Fruit fly (Drosophila melanogaster) whole organism, embryonic: ENCODE data around the gene CG15725.

Experiments
- B-H1 ChIP-seq: fragments of 200-800 bp; sonication (Bioruptor generic); IDR thresholded peaks from 3 replicates; pipeline ENCODE4 v1.3.6; 2022; ENCODE audit warnings: missing biosample characterization, missing genetic modification characterization
- CG12155 ChIP-seq: fragments of 200-800 bp; sonication (Bioruptor generic); optimal IDR thresholded peaks from 3 replicates; lab custom pipeline; 2016; ENCODE audit warnings: missing biosample characterization, missing genetic modification characterization
- CG12299 ChIP-seq: fragments of 200-800 bp; sonication (Bioruptor generic); optimal IDR thresholded peaks from 2 replicates; lab custom pipeline; 2018; ENCODE audit warnings: missing biosample characterization, mild to moderate bottlenecking, missing genetic modification characterization
- CG14441 ChIP-seq: fragments of 200-800 bp; sonication (Bioruptor generic); IDR thresholded peaks from 2 replicates; pipeline ENCODE4 v1.3.6; 2022; ENCODE audit warnings: missing biosample characterization, missing genetic modification characterization
- CG1602 ChIP-seq: fragments of 200-800 bp; sonication (Bioruptor generic); optimal IDR thresholded peaks from 3 replicates; lab custom pipeline; 2016; ENCODE audit warnings: missing biosample characterization, missing genetic modification characterization
- CG1832 ChIP-seq: fragments of 200-800 bp; sonication (Bioruptor generic); optimal IDR thresholded peaks from 2 replicates; lab custom pipeline; 2017; ENCODE audit warnings: missing biosample characterization, mild to moderate bottlenecking, missing genetic modification characterization, inconsistent platforms
- CG2678 ChIP-seq: fragments of 200-800 bp; sonication (Bioruptor generic); optimal IDR thresholded peaks from 3 replicates; lab custom pipeline; 2019; ENCODE audit warnings: missing biosample characterization, mild to moderate bottlenecking, missing genetic modification characterization, moderate library complexity
- CG30403 ChIP-seq: fragments of 200-800 bp; sonication (Bioruptor generic); optimal IDR thresholded peaks from 3 replicates; lab custom pipeline; 2016; ENCODE audit warnings: missing biosample characterization, missing genetic modification characterization
- CG30431 ChIP-seq: fragments of 200-800 bp; sonication (Bioruptor generic); optimal IDR thresholded peaks from 2 replicates; lab custom pipeline; 2017; ENCODE audit warnings: missing biosample characterization, missing genetic modification characterization
- CG31365 ChIP-seq: fragments of 200-800 bp; sonication (Bioruptor generic); optimal IDR thresholded peaks from 2 replicates; lab custom pipeline; 2018; ENCODE audit warnings: missing biosample characterization, mild to moderate bottlenecking, missing genetic modification characterization
- CG4360 ChIP-seq: fragments of 200-800 bp; sonication (Bioruptor generic); IDR thresholded peaks from 2 replicates; pipeline ENCODE4 v1.3.6; 2022; ENCODE audit warnings: missing biosample characterization, missing genetic modification characterization
- CG43689 ChIP-seq: fragments of 200-800 bp; sonication (Bioruptor generic); IDR thresholded peaks from 2 replicates; pipeline ENCODE4 v1.3.6; 2022; ENCODE audit warnings: missing biosample characterization, missing genetic modification characterization
- CG4424 ChIP-seq: fragments of 200-800 bp; sonication (Bioruptor generic); optimal IDR thresholded peaks from 3 replicates; lab custom pipeline; 2016; ENCODE audit warnings: missing biosample characterization, missing genetic modification characterization
- CG4617 ChIP-seq: fragments of 200-800 bp; sonication (Bioruptor generic); optimal IDR thresholded peaks from 3 replicates; lab custom pipeline; 2016; ENCODE audit warnings: missing biosample characterization, missing genetic modification characterization, borderline replicate concordance
- CG6765 ChIP-seq: fragments of 200-800 bp; sonication (Bioruptor generic); optimal IDR thresholded peaks from 3 replicates; lab custom pipeline; 2017; ENCODE audit warnings: missing biosample characterization, mild to moderate bottlenecking, missing genetic modification characterization
- CG7271 ChIP-seq: fragments of 200-800 bp; sonication (Bioruptor generic); optimal IDR thresholded peaks from 2 replicates; lab custom pipeline; 2018; ENCODE audit warnings: missing biosample characterization, mild to moderate bottlenecking, missing genetic modification characterization, moderate library complexity
- CG7987 ChIP-seq: fragments of 200-800 bp; sonication (Bioruptor generic); optimal IDR thresholded peaks from 2 replicates; lab custom pipeline; 2018; ENCODE audit warnings: missing biosample characterization, mild to moderate bottlenecking, missing genetic modification characterization, moderate library complexity
- CoRest ChIP-seq: fragments of 200-800 bp; sonication (Bioruptor generic); optimal IDR thresholded peaks from 3 replicates; lab custom pipeline; 2018; ENCODE audit warnings: missing biosample characterization, mild to moderate bottlenecking, missing genetic modification characterization, moderate library complexity
- D19A ChIP-seq: fragments of 200-800 bp; optimal IDR thresholded peaks from 3 replicates; lab custom pipeline; 2019; ENCODE audit warnings: missing biosample characterization, mild to moderate bottlenecking, missing genetic modification characterization, moderate library complexity
- Dfd ChIP-seq, 2 experiments: fragments of >200 bp; optimal IDR thresholded peaks; 2 replicates each; lab custom pipeline; 2017; ENCODE audit warnings: missing biosample characterization in 2 of 2, missing genetic modification characterization in 2 of 2
- Dip3 ChIP-seq: fragments of 200-800 bp; sonication (Bioruptor generic); optimal IDR thresholded peaks from 3 replicates; lab custom pipeline; 2016; ENCODE audit warnings: missing biosample characterization, missing genetic modification characterization
- Doc3 ChIP-seq: fragments of 200-800 bp; sonication (Bioruptor generic); IDR thresholded peaks from 3 replicates; pipeline ENCODE4 v1.3.6; 2022; ENCODE audit warnings: missing biosample characterization, missing genetic modification characterization; ENCODE audit not compliant: partially characterized antibody
- Neu2 ChIP-seq: fragments of 200-800 bp; sonication (Bioruptor generic); optimal IDR thresholded peaks from 3 replicates; lab custom pipeline; 2016; ENCODE audit warnings: missing biosample characterization, missing genetic modification characterization, borderline replicate concordance
- PHDP ChIP-seq: fragments of 200-800 bp; sonication (Bioruptor generic); optimal IDR thresholded peaks from 3 replicates; lab custom pipeline; 2018; ENCODE audit warnings: missing biosample characterization, mild to moderate bottlenecking, missing genetic modification characterization, moderate library complexity
- Spps ChIP-seq: fragments of 200-800 bp; sonication (Bioruptor generic); optimal IDR thresholded peaks from 2 replicates; lab custom pipeline; 2018; ENCODE audit warnings: missing biosample characterization, mild to moderate bottlenecking, missing genetic modification characterization
- ac ChIP-seq: fragments of 200-800 bp; sonication (Bioruptor generic); optimal IDR thresholded peaks from 3 replicates; lab custom pipeline; 2017; ENCODE audit warnings: missing biosample characterization, mild to moderate bottlenecking, missing genetic modification characterization
- ap ChIP-seq: fragments of 200-800 bp; sonication (Bioruptor generic); IDR thresholded peaks from 2 replicates; pipeline ENCODE4 v1.3.6; 2022; ENCODE audit warnings: missing biosample characterization, missing genetic modification characterization
- caup ChIP-seq: fragments of 200-800 bp; sonication (Bioruptor generic); optimal IDR thresholded peaks from 3 replicates; lab custom pipeline; 2017; ENCODE audit warnings: missing biosample characterization, mild to moderate bottlenecking, missing genetic modification characterization, moderate library complexity; ENCODE audit not compliant: severe bottlenecking
- dan ChIP-seq: fragments of 200-800 bp; sonication (Bioruptor generic); IDR thresholded peaks from 2 replicates; pipeline ENCODE4 v1.3.6; 2022; ENCODE audit warnings: missing biosample characterization, missing genetic modification characterization
- dmrt11E ChIP-seq: fragments of 200-800 bp; sonication (Bioruptor generic); optimal IDR thresholded peaks from 3 replicates; lab custom pipeline; 2018; ENCODE audit warnings: missing biosample characterization, mild to moderate bottlenecking, missing genetic modification characterization, moderate library complexity
- en ChIP-seq: fragments of 200-800 bp; sonication (Bioruptor generic); optimal IDR thresholded peaks from 2 replicates; lab custom pipeline; 2016; ENCODE audit warnings: missing biosample characterization, missing genetic modification characterization
- exex ChIP-seq: fragments of 200-800 bp; sonication (Bioruptor generic); optimal IDR thresholded peaks from 4 replicates; lab custom pipeline; 2018; ENCODE audit warnings: missing biosample characterization, mild to moderate bottlenecking, missing genetic modification characterization, moderate library complexity
- gce ChIP-seq: fragments of 200-800 bp; sonication (Bioruptor generic); IDR thresholded peaks from 3 replicates; pipeline ENCODE4 v1.3.6; 2022; ENCODE audit warnings: missing biosample characterization, missing genetic modification characterization
- grau ChIP-seq: fragments of 200-800 bp; optimal IDR thresholded peaks from 3 replicates; lab custom pipeline; 2019; ENCODE audit warnings: missing biosample characterization, mild to moderate bottlenecking, missing genetic modification characterization, moderate library complexity
- kay ChIP-seq: fragments of 200-800 bp; sonication (Bioruptor generic); optimal IDR thresholded peaks from 2 replicates; lab custom pipeline; 2016; ENCODE audit warnings: missing biosample characterization, missing genetic modification characterization
- klu ChIP-seq: fragments of 200-800 bp; sonication (Bioruptor generic); IDR thresholded peaks from 2 replicates; pipeline ENCODE4 v1.3.6; 2022; ENCODE audit warnings: missing biosample characterization, missing genetic modification characterization
- lmd ChIP-seq: fragments of 200-800 bp; sonication (Bioruptor generic); IDR thresholded peaks from 2 replicates; pipeline ENCODE4 v1.3.6; 2022; ENCODE audit warnings: missing biosample characterization, missing genetic modification characterization
- maf-S ChIP-seq: fragments of 200-800 bp; sonication (Bioruptor generic); optimal IDR thresholded peaks from 2 replicates; lab custom pipeline; 2016; ENCODE audit warnings: missing biosample characterization, missing genetic modification characterization
- onecut ChIP-seq: fragments of 200-800 bp; sonication (Bioruptor generic); IDR thresholded peaks from 2 replicates; pipeline ENCODE4 v1.3.6; 2022; ENCODE audit warnings: missing biosample characterization, missing genetic modification characterization
- pita ChIP-seq: fragments of 200-800 bp; sonication (Bioruptor generic); optimal IDR thresholded peaks from 2 replicates; lab custom pipeline; 2017; ENCODE audit warnings: missing biosample characterization, mild to moderate bottlenecking, missing genetic modification characterization
- pnt ChIP-seq: fragments of 200-800 bp; sonication (Bioruptor generic); optimal IDR thresholded peaks from 3 replicates; lab custom pipeline; 2016; ENCODE audit warnings: missing biosample characterization, missing genetic modification characterization
- rib ChIP-seq: fragments of 200-800 bp; sonication (Bioruptor generic); IDR thresholded peaks from 2 replicates; pipeline ENCODE4 v1.3.6; 2022; ENCODE audit warnings: missing biosample characterization, missing genetic modification characterization
- sisA ChIP-seq: fragments of 200-800 bp; sonication (Bioruptor generic); IDR thresholded peaks from 2 replicates; pipeline ENCODE4 v1.3.6; 2022; ENCODE audit warnings: missing biosample characterization, missing genetic modification characterization
- slbo ChIP-seq: fragments of 200-800 bp; sonication (Bioruptor generic); IDR thresholded peaks from 2 replicates; pipeline ENCODE4 v1.3.6; 2022; ENCODE audit warnings: missing biosample characterization, missing genetic modification characterization
- stwl ChIP-seq: fragments of 200-800 bp; sonication (Bioruptor generic); optimal IDR thresholded peaks from 3 replicates; lab custom pipeline; 2018; ENCODE audit warnings: missing biosample characterization, mild to moderate bottlenecking, missing genetic modification characterization, moderate library complexity
- vfl ChIP-seq: fragments of 200-800 bp; sonication (Bioruptor generic); optimal IDR thresholded peaks from 2 replicates; lab custom pipeline; 2016; ENCODE audit warnings: missing biosample characterization, missing genetic modification characterization
- wdn ChIP-seq: fragments of 200-800 bp; sonication (Bioruptor generic); IDR thresholded peaks from 2 replicates; pipeline ENCODE4 v1.3.6; 2022; ENCODE audit warnings: missing biosample characterization, missing genetic modification characterization
- wor ChIP-seq: fragments of 200-800 bp; sonication (Bioruptor generic); IDR thresholded peaks from 2 replicates; pipeline ENCODE4 v1.3.6; 2022; ENCODE audit warnings: missing biosample characterization, missing genetic modification characterization
- z ChIP-seq: fragments of 200-800 bp; sonication (Bioruptor generic); IDR thresholded peaks from 3 replicates; pipeline ENCODE4 v1.3.6; 2022; ENCODE audit warnings: missing biosample characterization, missing genetic modification characterization
- zfh2 ChIP-seq: fragments of 200-800 bp; sonication (Bioruptor generic); optimal IDR thresholded peaks from 2 replicates; lab custom pipeline; 2016; ENCODE audit warnings: missing biosample characterization, missing genetic modification characterization

The CG15725 gene

dm6 chrX:12719152-12719779 lies 13.6 kb downstream of the CG15725 start (continued):
- TF ChIP-seq CG30403 (GFP tag; lab: Kevin White, UChicago) (peak; percentile 80), stwl (tag; lab: Kevin White, UChicago) (no peak), onecut (GFP tag; lab: Robert Waterston, UW) (peak; percentile 79), CG30431 (GFP tag; lab: Kevin White, UChicago) (peak; percentile 65), Neu2 (no peak), en (peak; percentile 42), CG12155 (GFP tag; lab: Kevin White, UChicago) (peak; percentile 51), zfh2 (peak; percentile 55), kay (GFP tag; lab: Kevin White, UChicago) (no peak), exex (tag; lab: Kevin White, UChicago) (no peak), CG2678 (tag; lab: Kevin White, UChicago) (peak; percentile 75), z (GFP tag; lab: Robert Waterston, UW) (no peak), grau (tag; lab: Kevin White, UChicago) (peak; percentile 69), CG7987 (GFP tag; lab: Kevin White, UChicago) (no peak), dan (GFP tag; lab: Robert Waterston, UW) (no peak), PHDP (tag; lab: Kevin White, UChicago) (peak; percentile 71), Dfd (GFP tag; optimal IDR thresholded peaks at IDR 0.05; lab: Kevin White, UChicago) (no peak), CG1602 (peak; percentile 69), wor (peak; percentile 30; the same call in 1 of the 2 replicates), Spps (tag; lab: Kevin White, UChicago) (peak; percentile 20), sisA (peak; percentile 66), wdn (GFP tag; lab: Robert Waterston, UW) (peak; percentile 35; the same call in 1 of the 2 replicates), slbo (GFP tag; lab: Robert Waterston, UW) (peak; percentile 81), CG6765 (GFP tag; lab: Kevin White, UChicago) (peak; percentile 44), maf-S (peak; percentile 62), dmrt11E (tag; lab: Kevin White, UChicago) (peak; percentile 56), lmd (peak; percentile 67), B-H1 (GFP tag; lab: Robert Waterston, UW) (peak; percentile 37; the same call in 1 of the 3 replicates), ac (GFP tag; lab: Kevin White, UChicago) (no peak), klu (GFP tag; lab: Robert Waterston, UW) (peak; percentile 49; the same call in 1 of the 2 replicates), CG12299 (tag; lab: Kevin White, UChicago) (no peak), ap (GFP tag; lab: Robert Waterston, UW) (peak; percentile 32; the same call in 1 of the 2 replicates), D19A (tag; lab: Kevin White, UChicago) (peak; percentile 41), CoRest (tag; lab: Kevin White, UChicago) (peak; percentile 66), caup (peak; percentile 72), CG1832 (GFP tag; lab: Kevin White, UChicago) (no peak), CG4617 (GFP tag; lab: Kevin White, UChicago) (peak; percentile 47), gce (0 out of 3 replicates have a peak, but pooled peaks have one; percentile 34), Doc3 (GFP tag; lab: Robert Waterston, UW) (no peak), vfl (GFP tag; lab: Kevin White, UChicago) (no peak), pnt (peak; percentile 72), CG4360 (GFP tag; lab: Robert Waterston, UW) (no peak), Dip3 (peak; percentile 49), CG43689 (GFP tag; lab: Robert Waterston, UW) (no peak), CG14441 (GFP tag; lab: Robert Waterston, UW) (peak; percentile 69), CG4424 (GFP tag; lab: Kevin White, UChicago) (peak; percentile 75), rib (GFP tag; lab: Robert Waterston, UW) (no peak), pita (GFP tag; lab: Kevin White, UChicago) (no peak), CG7271 (no peak), CG31365 (no peak)
